Worm (Caenorhabditis elegans) whole organism, early embryonic: ENCODE measurements around the gene C28H8.3.

ENCODE experiments used
- F13C5.2 ChIP-seq: sonication (generic microtip); optimal IDR thresholded peaks from 2 replicates; lab custom pipeline; 2017; ENCODE audit warnings: mild to moderate bottlenecking, missing genetic modification characterization, inconsistent platforms, missing compliant biosample characterization
- ama-1 ChIP-seq: fragments of 150-350 bp; optimal IDR thresholded peaks from 2 replicates; lab custom pipeline; 2014
- ceh-36 ChIP-seq: sonication (generic microtip); optimal IDR thresholded peaks from 2 replicates; lab custom pipeline; 2016; ENCODE audit warnings: missing genetic modification characterization, inconsistent platforms, missing compliant biosample characterization
- hmg-4 ChIP-seq: fragments of 200-800 bp; sonication (Bioruptor generic); optimal IDR thresholded peaks from 2 replicates; lab custom pipeline; 2018; ENCODE audit warnings: mild to moderate bottlenecking, missing genetic modification characterization, missing compliant biosample characterization
- hnd-1 ChIP-seq: sonication (generic microtip); optimal IDR thresholded peaks from 2 replicates; lab custom pipeline; 2016; ENCODE audit warnings: missing genetic modification characterization, missing compliant biosample characterization
- scrt-1 ChIP-seq: fragments of 200-800 bp; sonication (Bioruptor generic); IDR thresholded peaks from 2 replicates; pipeline ENCODE4 v1.3.6; 2022; ENCODE audit warnings: missing genetic modification characterization, missing compliant biosample characterization
- tra-4 ChIP-seq: sonication (generic microtip); optimal IDR thresholded peaks from 2 replicates; lab custom pipeline; 2017; ENCODE audit warnings: missing genetic modification characterization, missing compliant biosample characterization

DNA sequence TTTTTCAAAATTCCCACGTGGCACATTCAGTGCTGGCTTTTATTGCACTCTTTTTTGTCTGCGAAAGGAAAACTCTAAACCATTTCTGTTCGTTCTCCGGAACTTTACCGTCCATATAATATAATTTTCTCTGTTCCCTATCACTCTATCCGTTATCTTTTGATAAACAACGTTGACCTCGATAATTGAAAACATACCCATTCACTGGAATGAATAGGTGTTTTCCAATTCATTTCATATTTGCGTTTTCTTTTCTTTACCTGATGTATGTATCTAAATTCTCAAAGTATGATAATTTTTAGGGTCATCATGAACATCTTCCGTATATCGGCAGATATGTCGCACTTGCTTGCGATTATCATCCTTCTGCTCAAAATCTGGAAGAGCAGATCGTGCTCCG lies 1.8 kb upstream of the C28H8.3 start, which contains the start of gene erd-2.2:
- TF ChIP-seq hmg-4 (GFP tag; lab: Kevin White, UChicago) (no peak), scrt-1 (GFP tag; lab: Robert Waterston, UW) (no peak), ceh-36 (tag; lab: Kevin White, UChicago) (no peak), ama-1 (no peak), hnd-1 (tag; lab: Kevin White, UChicago) (no peak), tra-4 (tag; lab: Kevin White, UChicago) (no peak), F13C5.2 (no peak)
